Worm (Caenorhabditis elegans) whole organism, dauer: ENCODE data around the gene F44D12.8.

Experiments
- unc-62 ChIP-seq: sonication (generic microtip); optimal IDR thresholded peaks from 2 replicates; lab custom pipeline; 2017; ENCODE audit warnings: missing biosample characterization, missing genetic modification reagents, missing genetic modification characterization

The F44D12.8 gene

ce11 chrIV:10060795-10061194 is 37.7 kb downstream of the F44D12.8 start:
- no peak for TF ChIP-seq unc-62 (GFP tag; lab: Kevin White, UChicago)

- no peak for TF ChIP-seq unc-62 (GFP tag; lab: Kevin White, UChicago)
These were observed 39.6 kb downstream of the F44D12.8 start, which contains the start of gene ipla-7 for ce11 chrIV:10062728-10063127. TSS of gene ipla-7 (minus strand) at chrIV:10062849.

- no peak for TF ChIP-seq unc-62 (GFP tag; lab: Kevin White, UChicago)
These were observed 40.9 kb downstream of the F44D12.8 start for ce11 chrIV:10063941-10064340.

- no peak for TF ChIP-seq unc-62 (GFP tag; lab: Kevin White, UChicago)
These were observed 42.1 kb downstream of the F44D12.8 start for ce11 chrIV:10065159-10065558.

ce11 chrIV:10066456-10066855 is 43.4 kb downstream of the F44D12.8 start:
- TF ChIP-seq unc-62 (GFP tag; lab: Kevin White, UChicago), result no peak

ce11 chrIV:10067541-10067940 is 44.5 kb downstream of the F44D12.8 start, which contains the start of gene cwn-2:
TSS of gene cwn-2 (plus strand) at chrIV:10067816.
- TF ChIP-seq unc-62 (GFP tag; lab: Kevin White, UChicago), result no peak

ce11 chrIV:10068266-10068665 is 45.2 kb downstream of the F44D12.8 start:
- no peak for TF ChIP-seq unc-62 (GFP tag; lab: Kevin White, UChicago)

ce11 chrIV:10072527-10072926 is 49.4 kb downstream of the F44D12.8 start, which contains the start of gene W01B6.3:
TSS of gene W01B6.3 (minus strand) at chrIV:10072627.
- no peak for TF ChIP-seq unc-62 (GFP tag; lab: Kevin White, UChicago)
